Worm (Caenorhabditis elegans): ENCODE data around the gene far-4.

ce11 chrV:13033223-13033622, 33.8 kb upstream of the far-4 start, which contains the start of gene W07G4.1:
- TF ChIP-seq ztf-11 (tag; optimal IDR thresholded peaks at IDR 0.05) (no peak), ces-1 (GFP tag; optimal IDR thresholded peaks at IDR 0.05) (no peak), nhr-84 (tag; optimal IDR thresholded peaks at IDR 0.05) (no peak), snpc-4 (tag; optimal IDR thresholded peaks at IDR 0.05) (no peak), ceh-82 (tag; optimal IDR thresholded peaks at IDR 0.05) (no peak), skn-1 (tag; optimal IDR thresholded peaks at IDR 0.05) (no peak), elt-2 (tag; optimal IDR thresholded peaks at IDR 0.05) (no peak), C34B4.2 (tag; optimal IDR thresholded peaks at IDR 0.05) (no peak), alr-1 (tag; optimal IDR thresholded peaks at IDR 0.05; ENCODE audit: borderline replicate concordance) (no peak), lin-35 (GFP tag; optimal IDR thresholded peaks at IDR 0.05) (no peak), efl-1 (optimal IDR thresholded peaks at IDR 0.05) (no peak), efl-1 (GFP tag; optimal IDR thresholded peaks at IDR 0.05 in 1 of 2) (no peak), elt-3 (tag; optimal IDR thresholded peaks at IDR 0.05) (no peak), nhr-237 (tag; optimal IDR thresholded peaks at IDR 0.05) (no peak)

Data from whole organism, L1 larva.